Worm (Caenorhabditis elegans): Measurements from ENCODE around the gene mboa-1.

DNA sequence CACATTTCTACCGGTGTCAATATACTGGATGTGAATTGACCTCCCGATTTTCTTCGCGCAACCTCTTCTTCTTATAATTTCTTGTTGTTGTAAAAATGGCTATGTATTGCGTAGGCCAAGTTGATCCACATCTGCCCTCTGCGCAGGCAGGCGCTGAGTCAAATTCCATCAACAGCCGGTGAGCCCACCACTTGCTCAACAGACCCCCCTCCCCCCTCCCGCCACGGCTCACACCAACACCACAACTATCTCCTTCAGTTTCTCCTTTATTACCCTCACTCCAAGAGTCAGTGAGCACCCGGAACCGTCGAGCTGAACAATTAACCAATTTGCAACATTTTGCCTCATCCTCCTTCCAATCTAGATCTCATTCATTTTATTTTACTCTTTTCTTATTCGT, 13.7 kb downstream of the mboa-1 start:
- no peak for TF ChIP-seq unc-39 (tag; optimal IDR thresholded peaks at IDR 0.05)
- no peak for TF ChIP-seq snpc-4 (tag; optimal IDR thresholded peaks at IDR 0.05)
- no peak for TF ChIP-seq nhr-11 (tag; optimal IDR thresholded peaks at IDR 0.05)
- no peak for TF ChIP-seq nhr-23 (tag; optimal IDR thresholded peaks at IDR 0.05)
- TF ChIP-seq elt-3 (tag; optimal IDR thresholded peaks at IDR 0.05), result no peak
- TF ChIP-seq nhr-43 (tag; optimal IDR thresholded peaks at IDR 0.05; ENCODE audit: poor library complexity, severe bottlenecking), result no peak
- TF ChIP-seq ZK546.5 (tag; optimal IDR thresholded peaks at IDR 0.05), result no peak
- no peak for TF ChIP-seq fkh-10 (GFP tag; optimal IDR thresholded peaks at IDR 0.05)
- TF ChIP-seq mdl-1 (tag; optimal IDR thresholded peaks at IDR 0.05), result no peak
- no peak for TF ChIP-seq nhr-28 (tag; optimal IDR thresholded peaks at IDR 0.05)
